Worm (Caenorhabditis elegans): Measurements from ENCODE around the gene ctbp-1.

ce11 chrX:5831827-5832226 lies 30.7 kb upstream of the ctbp-1 start:
- TF ChIP-seq rcor-1 (GFP tag; IDR thresholded peaks at IDR 0.05) = no peak
- TF ChIP-seq ztf-28 (GFP tag; IDR thresholded peaks at IDR 0.05) = no peak
- TF ChIP-seq chd-7 (tag; optimal IDR thresholded peaks at IDR 0.05) = no peak
- TF ChIP-seq lin-35 (GFP tag; optimal IDR thresholded peaks at IDR 0.05) = no peak
- TF ChIP-seq ceh-79 (tag; optimal IDR thresholded peaks at IDR 0.05) = no peak
- no peak for TF ChIP-seq aptf-2 (GFP tag; conservative IDR thresholded peaks at IDR 0.05)
- TF ChIP-seq ccch-3 (GFP tag; optimal IDR thresholded peaks at IDR 0.05) = no peak
- no peak for TF ChIP-seq snpc-3.4 (tag; optimal IDR thresholded peaks at IDR 0.05)
- TF ChIP-seq ama-1 (optimal IDR thresholded peaks at IDR 0.05) = no peak
- TF ChIP-seq ama-1 (GFP tag; optimal IDR thresholded peaks at IDR 0.05) = no peak
- no peak for TF ChIP-seq unc-130 (GFP tag; optimal IDR thresholded peaks at IDR 0.05)
- no peak for TF ChIP-seq hrde-1 (tag; optimal IDR thresholded peaks at IDR 0.05; ENCODE audit: borderline replicate concordance)
- TF ChIP-seq lir-1 (GFP tag; conservative IDR thresholded peaks at IDR 0.05) = no peak
- no peak for TF ChIP-seq dpl-1 (GFP tag; optimal IDR thresholded peaks at IDR 0.05)
- TF ChIP-seq mel-28 (tag; optimal IDR thresholded peaks at IDR 0.05; ENCODE audit: borderline replicate concordance) = no peak

Measured in whole organism, young adult.